Worm (Caenorhabditis elegans) whole organism, L1 larva: ENCODE results near the gene Y39A1A.9.

Experiments used
- F16B12.6 ChIP-seq: fragments of 150-350 bp; optimal IDR thresholded peaks from 2 replicates; lab custom pipeline; 2014; ENCODE audit warnings: missing biosample characterization, missing genetic modification characterization
- aha-1 ChIP-seq: fragments of 150-350 bp; optimal IDR thresholded peaks from 2 replicates; lab custom pipeline; 2014; ENCODE audit warnings: missing biosample characterization, missing genetic modification characterization
- blmp-1 ChIP-seq: fragments of 150-350 bp; optimal IDR thresholded peaks from 2 replicates; lab custom pipeline; 2014; ENCODE audit warnings: missing biosample characterization, missing genetic modification characterization
- ceh-63 ChIP-seq: fragments of 200-800 bp; sonication (Bioruptor generic); optimal IDR thresholded peaks from 2 replicates; lab custom pipeline; 2018; ENCODE audit warnings: mild to moderate bottlenecking, missing genetic modification characterization, missing compliant biosample characterization
- efl-1 ChIP-seq, 4 experiments: fragments of 150-350 bp; optimal IDR thresholded peaks in 3 of 4; peaks in 1 of 4; 1 replicate in 1 of 4; 2 replicates in 3 of 4; lab custom pipeline; 2014; ENCODE audit warnings: missing biosample characterization in 2 of 4, missing genetic modification characterization in 2 of 4, missing genetic modification reagents in 2 of 4
- egl-27 ChIP-seq, 2 experiments: fragments of 150-350 bp in 1 of 2; sonication (generic microtip); optimal IDR thresholded peaks; 3 replicates each; lab custom pipeline; 2017 to 2018; ENCODE audit warnings: missing biosample characterization in 2 of 2, missing genetic modification characterization in 2 of 2, missing genetic modification reagents in 2 of 2
- elt-2 ChIP-seq: sonication (generic microtip); optimal IDR thresholded peaks from 2 replicates; lab custom pipeline; 2016; ENCODE audit warnings: missing genetic modification characterization, mild to moderate bottlenecking, inconsistent platforms, missing compliant biosample characterization, missing genetic modification reagents
- fkh-10 ChIP-seq: sonication (generic microtip); optimal IDR thresholded peaks from 2 replicates; lab custom pipeline; 2017; ENCODE audit warnings: missing biosample characterization, missing genetic modification reagents, missing genetic modification characterization
- fkh-8 ChIP-seq: sonication (generic microtip); optimal IDR thresholded peaks from 2 replicates; lab custom pipeline; 2016; ENCODE audit warnings: mild to moderate bottlenecking, missing genetic modification characterization, missing compliant biosample characterization
- hlh-17 ChIP-seq: fragments of 200-800 bp; sonication (Bioruptor generic); optimal IDR thresholded peaks from 2 replicates; lab custom pipeline; 2018; ENCODE audit warnings: missing genetic modification characterization, mild to moderate bottlenecking, missing compliant biosample characterization, moderate library complexity, borderline replicate concordance
- lin-14 ChIP-seq: fragments of 200-800 bp; sonication (Bioruptor generic); optimal IDR thresholded peaks from 2 replicates; lab custom pipeline; 2018; ENCODE audit warnings: mild to moderate bottlenecking, missing genetic modification characterization, moderate library complexity, missing compliant biosample characterization
- mab-9 ChIP-seq: fragments of 200-800 bp; sonication (Bioruptor generic); IDR thresholded peaks from 2 replicates; pipeline ENCODE4 v1.3.6; 2022; ENCODE audit warnings: missing genetic modification reagents, missing genetic modification characterization, missing compliant biosample characterization
- mef-2 ChIP-seq: fragments of 150-350 bp; optimal IDR thresholded peaks from 2 replicates; lab custom pipeline; 2014; ENCODE audit warnings: missing biosample characterization, missing genetic modification characterization
- mep-1 ChIP-seq: fragments of 150-350 bp; optimal IDR thresholded peaks from 2 replicates; lab custom pipeline; 2014; ENCODE audit warnings: missing biosample characterization, missing genetic modification characterization
- nhr-237 ChIP-seq: fragments of 150-350 bp; optimal IDR thresholded peaks from 2 replicates; lab custom pipeline; 2014; ENCODE audit warnings: missing biosample characterization, missing genetic modification characterization
- nhr-71 ChIP-seq: sonication (generic microtip); optimal IDR thresholded peaks from 2 replicates; lab custom pipeline; 2016; ENCODE audit warnings: mild to moderate bottlenecking, missing genetic modification characterization, moderate library complexity, missing compliant biosample characterization
- nhr-76 ChIP-seq: sonication (generic microtip); optimal IDR thresholded peaks from 2 replicates; lab custom pipeline; 2017; ENCODE audit warnings: missing biosample characterization, missing genetic modification characterization
- nhr-84 ChIP-seq: sonication (generic microtip); optimal IDR thresholded peaks from 2 replicates; lab custom pipeline; 2017; ENCODE audit warnings: missing biosample characterization, missing genetic modification characterization
- rnt-1 ChIP-seq: sonication (generic microtip); optimal IDR thresholded peaks from 2 replicates; lab custom pipeline; 2016; ENCODE audit warnings: mild to moderate bottlenecking, missing genetic modification characterization, moderate library complexity, missing compliant biosample characterization
- snpc-4 ChIP-seq: fragments of 150-350 bp; optimal IDR thresholded peaks from 2 replicates; lab custom pipeline; 2014; ENCODE audit warnings: missing biosample characterization, missing genetic modification characterization
- unc-30 ChIP-seq: sonication (generic microtip); optimal IDR thresholded peaks from 2 replicates; lab custom pipeline; 2017; ENCODE audit warnings: missing biosample characterization, missing genetic modification characterization
- vab-15 ChIP-seq: sonication (generic microtip); optimal IDR thresholded peaks from 2 replicates; lab custom pipeline; 2017; ENCODE audit warnings: missing genotype, mild to moderate bottlenecking, missing genetic modification characterization, missing compliant biosample characterization

The Y39A1A.9 gene

ce11 chrIII:10586243-10586642 lies 47.1 kb downstream of the Y39A1A.9 start, which contains the start of gene Y45F3A.5:
Gene Y45F3A.5, minus strand, starts transcription at chrIII:10586343.
- no peak for TF ChIP-seq ceh-63 (GFP tag; lab: Kevin White, UChicago)
- no peak for TF ChIP-seq elt-2 (tag; lab: Kevin White, UChicago)
- TF ChIP-seq efl-1 (optimal IDR thresholded peaks at IDR 0.05; lab: Kevin White, UChicago), result no peak
- TF ChIP-seq efl-1 (GFP tag; optimal IDR thresholded peaks at IDR 0.05 in 1 of 2; lab: Kevin White, UChicago), result no peak
- no peak for TF ChIP-seq mef-2 (tag; lab: Kevin White, UChicago)
- TF ChIP-seq mep-1 (tag; lab: Kevin White, UChicago), result no peak
- no peak for TF ChIP-seq unc-30 (tag; lab: Kevin White, UChicago)
- TF ChIP-seq nhr-237 (tag; lab: Kevin White, UChicago), result no peak
- no peak for TF ChIP-seq nhr-84 (tag; lab: Kevin White, UChicago)
- TF ChIP-seq vab-15 (tag; lab: Kevin White, UChicago), result no peak
- TF ChIP-seq nhr-71 (tag; lab: Kevin White, UChicago), result no peak
- no peak for TF ChIP-seq nhr-76
- TF ChIP-seq, all 84 proteins: peak for 0

DNA sequence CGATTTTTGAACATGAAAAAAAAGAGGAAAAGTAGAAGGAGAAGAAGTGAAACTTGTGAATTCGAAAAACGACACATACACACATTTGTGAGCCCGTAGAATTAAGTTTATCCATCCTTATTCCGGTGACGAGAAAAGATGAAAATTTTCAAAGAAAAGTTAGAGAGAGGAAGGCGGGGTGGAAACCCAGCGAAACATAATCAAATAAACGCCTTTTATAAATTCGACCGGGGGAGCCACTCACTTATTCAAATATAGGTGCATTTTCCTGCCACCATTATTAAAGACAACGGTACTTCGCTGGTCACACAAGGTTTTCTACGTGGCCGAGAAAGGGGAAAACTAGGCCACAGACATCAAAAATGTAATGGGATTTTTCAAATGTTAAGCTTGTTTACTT lies 49.8 kb downstream of the Y39A1A.9 start:
- peak; percentile 40 for TF ChIP-seq fkh-10 (GFP tag; lab: Kevin White, UChicago)
- TF ChIP-seq egl-27 (tag; optimal IDR thresholded peaks at IDR 0.05; lab: Kevin White, UChicago), result no peak
- no peak for TF ChIP-seq blmp-1 (tag; lab: Kevin White, UChicago)
- TF ChIP-seq, all 84 proteins: peak for 1

DNA sequence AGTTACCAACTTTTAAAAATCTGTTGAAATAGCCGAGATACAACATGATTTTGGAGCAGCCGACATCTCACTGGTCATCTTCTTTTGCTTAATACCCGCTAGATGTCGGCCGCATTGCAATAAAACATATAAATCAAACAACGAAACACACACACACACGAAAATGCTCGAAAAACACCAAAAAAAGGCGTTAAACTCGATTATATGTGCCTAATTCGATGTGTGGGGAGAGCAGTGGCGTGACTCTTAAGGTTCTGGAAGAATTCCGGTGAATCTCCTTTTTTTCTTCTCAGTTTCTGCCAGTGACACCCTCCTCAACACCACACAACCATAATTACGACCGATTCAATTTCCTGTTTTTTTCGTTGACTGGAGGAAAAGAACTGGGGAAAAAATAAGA lies 53.1 kb downstream of the Y39A1A.9 start:
- TF ChIP-seq hlh-17 (GFP tag; lab: Kevin White, UChicago) (no peak), rnt-1 (tag; lab: Kevin White, UChicago) (no peak), fkh-8 (tag; lab: Kevin White, UChicago) (no peak), mab-9 (GFP tag; lab: Robert Waterston, UW) (no peak), lin-14 (GFP tag; lab: Kevin White, UChicago) (peak; percentile 41), aha-1 (tag; lab: Kevin White, UChicago) (no peak), snpc-4 (tag; lab: Kevin White, UChicago) (peak; percentile 19), F16B12.6 (tag; lab: Kevin White, UChicago) (no peak), efl-1 (optimal IDR thresholded peaks at IDR 0.05; lab: Kevin White, UChicago) (no peak), efl-1 (GFP tag; optimal IDR thresholded peaks at IDR 0.05 in 1 of 2; lab: Kevin White, UChicago) (peak in 1 of 2 experiments; percentile 74)
